Worm (Caenorhabditis elegans) whole organism, late embryonic: ENCODE results near the gene T10F2.2.
A peak's percentile ranks its signal among the peaks of the same experiment; 100 is the strongest.

Source experiments
- ceh-14 ChIP-seq: sonication (generic microtip); optimal IDR thresholded peaks from 2 replicates; lab custom pipeline; 2016; ENCODE audit warnings: missing genotype, missing genetic modification characterization, missing compliant biosample characterization
- hlh-6 ChIP-seq: sonication (generic microtip); optimal IDR thresholded peaks from 2 replicates; lab custom pipeline; 2016; ENCODE audit warnings: missing genotype, missing genetic modification characterization, missing compliant biosample characterization
- hlh-8 ChIP-seq: sonication (generic microtip); optimal IDR thresholded peaks from 2 replicates; lab custom pipeline; 2016; ENCODE audit warnings: missing genotype, missing genetic modification characterization, missing compliant biosample characterization
- nhr-11 ChIP-seq: fragments of 150-350 bp; optimal IDR thresholded peaks from 2 replicates; lab custom pipeline; 2014; ENCODE audit warnings: missing biosample characterization, missing genetic modification characterization
- pat-9 ChIP-seq: fragments of 200-800 bp; sonication (Bioruptor generic); optimal IDR thresholded peaks from 2 replicates; lab custom pipeline; 2018; ENCODE audit warnings: mild to moderate bottlenecking, missing genetic modification characterization, moderate library complexity, missing compliant biosample characterization
- tbx-7 ChIP-seq: sonication (generic microtip); optimal IDR thresholded peaks from 2 replicates; lab custom pipeline; 2016; ENCODE audit warnings: missing genotype, missing genetic modification characterization, missing compliant biosample characterization

ce11 chrIII:5172470-5172869 is 7.4 kb upstream of the T10F2.2 start, which contains the start of gene K10D2.5:
- TF ChIP-seq tbx-7 (peak; percentile 99), hlh-8 (tag; lab: Kevin White, UChicago) (peak; percentile 95), ceh-14 (tag; lab: Kevin White, UChicago) (peak; percentile 95), hlh-6 (tag; lab: Kevin White, UChicago) (peak; percentile 89), nhr-11 (tag; lab: Kevin White, UChicago) (no peak), pat-9 (tag; lab: Kevin White, UChicago) (peak; percentile 15)
